Worm (Caenorhabditis elegans): ENCODE results near the gene lec-6.

lec-6 gene

ce11 chrIII:600316-600932 lies at the start of gene lec-6:
TSS of gene lec-6 (minus strand) at chrIII:600366.
- TF ChIP-seq flt-1 (GFP tag; IDR thresholded peaks at IDR 0.05) (no peak), scrt-1 (GFP tag; IDR thresholded peaks at IDR 0.05) (no peak), tbx-11 (GFP tag; IDR thresholded peaks at IDR 0.05) (no peak), aly-1 (tag; optimal IDR thresholded peaks at IDR 0.05) (no peak), tra-4 (tag; optimal IDR thresholded peaks at IDR 0.05) (no peak), B0310.2 (tag; optimal IDR thresholded peaks at IDR 0.05) (no peak), hmg-4 (GFP tag; optimal IDR thresholded peaks at IDR 0.05) (no peak), sea-1 (GFP tag; conservative IDR thresholded peaks at IDR 0.05) (no peak)

ce11 chrIII:649935-650334 lies 49.8 kb upstream of the lec-6 start:
- no peak for TF ChIP-seq B0310.2 (tag; optimal IDR thresholded peaks at IDR 0.05)
- no peak for TF ChIP-seq ets-7 (tag; optimal IDR thresholded peaks at IDR 0.05)
- TF ChIP-seq tbx-37 (GFP tag; conservative IDR thresholded peaks at IDR 0.05) = no peak
- TF ChIP-seq F13C5.2 (tag; optimal IDR thresholded peaks at IDR 0.05) = no peak
- no peak for TF ChIP-seq ceh-36 (tag; optimal IDR thresholded peaks at IDR 0.05)
- no peak for TF ChIP-seq flt-1 (GFP tag; IDR thresholded peaks at IDR 0.05)
- TF ChIP-seq ceh-13 (GFP tag; optimal IDR thresholded peaks at IDR 0.05) = no peak
- no peak for TF ChIP-seq hmbx-1 (tag; optimal IDR thresholded peaks at IDR 0.05)
- TF ChIP-seq ama-1 (optimal IDR thresholded peaks at IDR 0.05) = no peak
- no peak for TF ChIP-seq aly-1 (tag; optimal IDR thresholded peaks at IDR 0.05)
- TF ChIP-seq hmg-4 (GFP tag; optimal IDR thresholded peaks at IDR 0.05) = no peak
- TF ChIP-seq scrt-1 (GFP tag; IDR thresholded peaks at IDR 0.05) = no peak
- no peak for TF ChIP-seq tbx-11 (GFP tag; IDR thresholded peaks at IDR 0.05)
- TF ChIP-seq sea-1 (GFP tag; conservative IDR thresholded peaks at IDR 0.05) = no peak
- no peak for TF ChIP-seq tra-4 (tag; optimal IDR thresholded peaks at IDR 0.05)
- no peak for TF ChIP-seq hnd-1 (tag; optimal IDR thresholded peaks at IDR 0.05)

- TF ChIP-seq hmg-4 (GFP tag; optimal IDR thresholded peaks at IDR 0.05) = no peak
- no peak for TF ChIP-seq hnd-1 (tag; optimal IDR thresholded peaks at IDR 0.05)
- no peak for TF ChIP-seq sea-1 (GFP tag; conservative IDR thresholded peaks at IDR 0.05)
- no peak for TF ChIP-seq tbx-11 (GFP tag; IDR thresholded peaks at IDR 0.05)
- no peak for TF ChIP-seq scrt-1 (GFP tag; IDR thresholded peaks at IDR 0.05)
- TF ChIP-seq flt-1 (GFP tag; IDR thresholded peaks at IDR 0.05) = no peak
- TF ChIP-seq ceh-36 (tag; optimal IDR thresholded peaks at IDR 0.05) = no peak
Observed at ce11 chrIII:647248-647647, 47.1 kb upstream of the lec-6 start.

ce11 chrIII:646454-646853 lies 46.3 kb upstream of the lec-6 start, which contains the start of gene orai-1:
TSS of gene orai-1 (plus strand) at chrIII:646754.
- TF ChIP-seq ceh-13 (GFP tag; optimal IDR thresholded peaks at IDR 0.05) (no peak), pes-1 (GFP tag; IDR thresholded peaks at IDR 0.05) (no peak), ceh-36 (tag; optimal IDR thresholded peaks at IDR 0.05) (no peak), ets-7 (tag; optimal IDR thresholded peaks at IDR 0.05) (no peak), hmbx-1 (tag; optimal IDR thresholded peaks at IDR 0.05) (no peak), hnd-1 (tag; optimal IDR thresholded peaks at IDR 0.05) (no peak), ama-1 (optimal IDR thresholded peaks at IDR 0.05) (no peak), F13C5.2 (tag; optimal IDR thresholded peaks at IDR 0.05) (no peak), tra-4 (tag; optimal IDR thresholded peaks at IDR 0.05) (no peak), aly-1 (tag; optimal IDR thresholded peaks at IDR 0.05) (no peak), hmg-4 (GFP tag; optimal IDR thresholded peaks at IDR 0.05) (no peak)

ce11 chrIII:644660-645059 lies 44.5 kb upstream of the lec-6 start:
- TF ChIP-seq tbx-37 (GFP tag; conservative IDR thresholded peaks at IDR 0.05) (no peak), tra-4 (tag; optimal IDR thresholded peaks at IDR 0.05) (no peak), hnd-1 (tag; optimal IDR thresholded peaks at IDR 0.05) (no peak), flt-1 (GFP tag; IDR thresholded peaks at IDR 0.05) (no peak), aly-1 (tag; optimal IDR thresholded peaks at IDR 0.05) (no peak), ceh-36 (tag; optimal IDR thresholded peaks at IDR 0.05) (no peak), ets-7 (tag; optimal IDR thresholded peaks at IDR 0.05) (no peak), scrt-1 (GFP tag; IDR thresholded peaks at IDR 0.05) (no peak), ceh-13 (GFP tag; optimal IDR thresholded peaks at IDR 0.05) (no peak), pes-1 (GFP tag; IDR thresholded peaks at IDR 0.05) (no peak), tbx-11 (GFP tag; IDR thresholded peaks at IDR 0.05) (no peak)

ce11 chrIII:641759-642158 lies 41.6 kb upstream of the lec-6 start, which contains the start of gene W06E11.1:
TSS of gene W06E11.1 (plus strand) at chrIII:642059.
- no peak for TF ChIP-seq scrt-1 (GFP tag; IDR thresholded peaks at IDR 0.05)
- no peak for TF ChIP-seq tra-4 (tag; optimal IDR thresholded peaks at IDR 0.05)
- TF ChIP-seq sea-1 (GFP tag; conservative IDR thresholded peaks at IDR 0.05) = no peak
- TF ChIP-seq hnd-1 (tag; optimal IDR thresholded peaks at IDR 0.05) = no peak

- TF ChIP-seq tbx-11 (GFP tag; IDR thresholded peaks at IDR 0.05) = peak; percentile 71
- TF ChIP-seq ama-1 (optimal IDR thresholded peaks at IDR 0.05) = no peak
- peak; percentile 58 for TF ChIP-seq tbx-37 (GFP tag; conservative IDR thresholded peaks at IDR 0.05)
- no peak for TF ChIP-seq scrt-1 (GFP tag; IDR thresholded peaks at IDR 0.05)
- TF ChIP-seq ceh-36 (tag; optimal IDR thresholded peaks at IDR 0.05) = no peak
- TF ChIP-seq B0310.2 (tag; optimal IDR thresholded peaks at IDR 0.05) = peak; percentile 59
- TF ChIP-seq hmg-4 (GFP tag; optimal IDR thresholded peaks at IDR 0.05) = no peak
- TF ChIP-seq pes-1 (GFP tag; IDR thresholded peaks at IDR 0.05) = peak; percentile 78
- peak; percentile 87 for TF ChIP-seq F13C5.2 (tag; optimal IDR thresholded peaks at IDR 0.05)
- TF ChIP-seq flt-1 (GFP tag; IDR thresholded peaks at IDR 0.05) = peak; percentile 35; the same call in 1 of the 2 replicates
- TF ChIP-seq sea-1 (GFP tag; conservative IDR thresholded peaks at IDR 0.05) = no peak
- peak; percentile 56 for TF ChIP-seq hmbx-1 (tag; optimal IDR thresholded peaks at IDR 0.05)
- TF ChIP-seq tra-4 (tag; optimal IDR thresholded peaks at IDR 0.05) = peak; percentile 18
- peak; percentile 63 for TF ChIP-seq hnd-1 (tag; optimal IDR thresholded peaks at IDR 0.05)
- TF ChIP-seq aly-1 (tag; optimal IDR thresholded peaks at IDR 0.05) = no peak
- peak; percentile 40 for TF ChIP-seq ceh-13 (GFP tag; optimal IDR thresholded peaks at IDR 0.05)
Observed at ce11 chrIII:640198-640803, 40.1 kb upstream of the lec-6 start, which contains the start of the genes tag-266 and tag-267. TSS of gene tag-266 (minus strand) at chrIII:640226. TSS of gene tag-267 (plus strand) at chrIII:640790.

Measured in whole organism, early embryonic.